Fruit fly (Drosophila melanogaster): ENCODE results near the gene Sec16.

Gene Sec16

DNA sequence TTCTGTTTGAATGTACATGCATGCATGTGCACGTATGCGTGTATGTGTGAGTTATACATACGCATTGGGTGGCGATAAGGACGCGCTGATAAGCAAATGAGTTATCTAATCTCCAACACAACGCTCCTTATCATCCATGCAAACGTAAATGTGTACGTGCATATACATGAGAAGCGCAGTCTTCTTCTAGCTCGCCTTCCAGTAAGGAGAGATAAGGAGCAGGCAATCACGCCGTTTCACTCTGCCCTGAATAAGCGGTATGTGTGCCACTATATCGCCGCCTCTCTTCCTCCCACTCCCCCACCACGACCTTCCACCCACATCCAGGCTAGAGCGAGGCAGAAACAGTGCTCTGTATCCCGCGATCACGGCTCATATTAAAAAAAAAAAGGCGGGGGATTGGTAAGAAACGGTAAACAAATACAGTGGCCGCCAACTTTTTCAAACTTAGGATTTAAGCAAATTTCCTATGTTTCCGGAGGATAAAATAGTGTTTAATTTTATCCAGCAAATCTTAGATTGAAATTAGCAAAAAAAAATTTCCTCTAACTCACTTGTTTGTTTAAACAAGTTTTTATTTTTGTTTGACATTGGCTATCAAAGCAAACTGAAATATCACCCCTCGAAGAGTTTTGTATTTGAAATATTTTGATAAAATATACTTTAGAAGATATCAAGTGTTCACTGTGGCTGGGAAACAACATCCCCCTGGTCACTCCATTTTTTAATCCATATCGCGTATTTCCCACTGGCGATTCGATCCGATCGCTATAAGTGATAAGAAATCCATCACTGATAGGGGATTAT lies 15.1 kb upstream of the Sec16 start (continued):
- TF ChIP-seq CG7839 (tag; optimal IDR thresholded peaks at IDR 0.05) (peak; percentile 18), gem (tag; optimal IDR thresholded peaks at IDR 0.05) (peak; percentile 34), sens-2 (GFP tag; IDR thresholded peaks at IDR 0.05) (peak; percentile 78), CG10431 (GFP tag; optimal IDR thresholded peaks at IDR 0.05) (peak; percentile 74), CG8944 (GFP tag; optimal IDR thresholded peaks at IDR 0.05) (no peak), ftz-f1 (GFP tag; optimal IDR thresholded peaks at IDR 0.05) (peak; percentile 14), CG6254 (GFP tag; optimal IDR thresholded peaks at IDR 0.05) (no peak), Ptx1 (GFP tag; IDR thresholded peaks at IDR 0.05) (no peak), CG18764 (GFP tag; optimal IDR thresholded peaks at IDR 0.05) (no peak), pho (GFP tag; optimal IDR thresholded peaks at IDR 0.05) (peak; percentile 2), CG11504 (tag; optimal IDR thresholded peaks at IDR 0.05) (peak; percentile 24), caup (GFP tag; optimal IDR thresholded peaks at IDR 0.05; ENCODE audit: severe bottlenecking) (peak; percentile 15), ci (GFP tag; IDR thresholded peaks at IDR 0.05) (peak; percentile 36; the same call in 1 of the 3 replicates), row (GFP tag; IDR thresholded peaks at IDR 0.05) (peak; percentile 28; the same call in 1 of the 3 replicates), slbo (GFP tag; IDR thresholded peaks at IDR 0.05) (peak; percentile 22; the same call in 1 of the 2 replicates), sens (GFP tag) (peak; percentile 84), Fer2 (tag; optimal IDR thresholded peaks at IDR 0.05) (no peak), CG17186 (GFP tag; optimal IDR thresholded peaks at IDR 0.05) (no peak), CoRest (tag; optimal IDR thresholded peaks at IDR 0.05) (peak; percentile 14), GATAe (GFP tag; conservative IDR thresholded peaks at IDR 0.05) (peak; percentile 95), HmgZ (tag; optimal IDR thresholded peaks at IDR 0.05) (peak; percentile 13), maf-S (GFP tag; optimal IDR thresholded peaks at IDR 0.05) (no peak), CG34376 (GFP tag; optimal IDR thresholded peaks at IDR 0.05) (peak; percentile 18), CG30403 (GFP tag; optimal IDR thresholded peaks at IDR 0.05) (peak; percentile 1), CG13123 (GFP tag; optimal IDR thresholded peaks at IDR 0.05) (no peak), tio (GFP tag; optimal IDR thresholded peaks at IDR 0.05) (no peak), CG4424 (GFP tag; optimal IDR thresholded peaks at IDR 0.05) (peak; percentile 23), CG2678 (tag; optimal IDR thresholded peaks at IDR 0.05) (peak; percentile 49), CG12104 (GFP tag; optimal IDR thresholded peaks at IDR 0.05) (peak; percentile 4), CG8290 (GFP tag; optimal IDR thresholded peaks at IDR 0.05) (no peak), CG8290 (tag; optimal IDR thresholded peaks at IDR 0.05) (peak in 1 of 2 experiments; percentile 33), CG9932 (GFP tag; IDR thresholded peaks at IDR 0.05) (0 out of 2 replicates have a peak, but pooled peaks have one; percentile 5), lab (GFP tag; optimal IDR thresholded peaks at IDR 0.05) (peak; percentile 3), cad (GFP tag; optimal IDR thresholded peaks at IDR 0.05) (no peak), CG7786 (GFP tag; optimal IDR thresholded peaks at IDR 0.05) (peak; percentile 18), CG17829 (tag; optimal IDR thresholded peaks at IDR 0.05) (peak; percentile 40), CG18619 (GFP tag; optimal IDR thresholded peaks at IDR 0.05) (peak; percentile 6), CG12659 (GFP tag; optimal IDR thresholded peaks at IDR 0.05) (peak; percentile 18), grau (tag; optimal IDR thresholded peaks at IDR 0.05) (peak; percentile 57), grn (GFP tag; optimal IDR thresholded peaks at IDR 0.05) (peak; percentile 86), gsb-n (tag; optimal IDR thresholded peaks at IDR 0.05) (no peak), Drgx (GFP tag; IDR thresholded peaks at IDR 0.05) (no peak), Bgb (GFP tag; IDR thresholded peaks at IDR 0.05; ENCODE audit: partially characterized antibody) (peak; percentile 22; the same call in 1 of the 2 replicates), Bteb2 (GFP tag; optimal IDR thresholded peaks at IDR 0.05) (no peak), CG10959 (GFP tag; IDR thresholded peaks at IDR 0.05) (no peak), Ets65A (GFP tag) (peak; percentile 45), CG3995 (GFP tag; optimal IDR thresholded peaks at IDR 0.05) (peak; percentile 60), CG15479 (GFP tag; optimal IDR thresholded peaks at IDR 0.05) (peak; percentile 76), so (GFP tag; IDR thresholded peaks at IDR 0.05) (no peak), inv (GFP tag; IDR thresholded peaks at IDR 0.05; ENCODE audit: partially characterized antibody) (no peak)
